Worm (Caenorhabditis elegans) whole organism, L4/young adult: ENCODE results near the gene cdc-14.

ENCODE experiments used
- W03F9.2 ChIP-seq: fragments of 150-350 bp; optimal IDR thresholded peaks from 2 replicates; lab custom pipeline; 2014; ENCODE audit warnings: missing biosample characterization, missing genetic modification characterization
- dao-5 ChIP-seq: sonication (generic microtip); optimal IDR thresholded peaks from 2 replicates; lab custom pipeline; 2016; ENCODE audit warnings: missing genotype, missing genetic modification characterization, moderate library complexity, missing compliant biosample characterization
- him-1 ChIP-seq: sonication (generic microtip); optimal IDR thresholded peaks from 2 replicates; lab custom pipeline; 2016; ENCODE audit warnings: missing genotype, missing genetic modification reagents, missing genetic modification characterization, missing compliant biosample characterization

Gene cdc-14

DNA sequence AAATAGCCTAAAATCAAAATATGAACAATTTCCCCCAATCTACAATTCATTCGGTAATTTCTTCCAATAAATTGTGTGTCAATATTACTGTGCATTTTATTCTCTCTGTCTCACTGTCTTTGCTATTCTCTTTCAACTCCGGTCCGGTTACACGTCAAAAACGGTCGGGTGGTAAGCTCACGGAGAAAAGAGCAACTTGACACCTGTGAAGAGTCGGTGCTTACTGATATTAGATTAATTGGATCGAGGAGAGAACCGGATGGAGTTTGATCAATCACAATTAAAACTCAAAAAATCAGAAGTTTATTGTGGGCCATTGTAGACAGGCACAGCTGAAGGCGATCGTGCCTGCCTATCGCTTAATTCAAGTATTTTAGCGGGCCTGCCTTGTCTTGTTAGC is 18.3 kb downstream of the cdc-14 start:
- TF ChIP-seq him-1 (tag; lab: Kevin White, UChicago) (no peak), W03F9.2 (tag; lab: Kevin White, UChicago) (no peak), dao-5 (no peak)

ce11 chrII:5572082-5572746 is 21.0 kb downstream of the cdc-14 start:
- TF ChIP-seq W03F9.2 (tag; lab: Kevin White, UChicago) = no peak
- no peak for TF ChIP-seq dao-5
- no peak for TF ChIP-seq him-1 (tag; lab: Kevin White, UChicago)

DNA sequence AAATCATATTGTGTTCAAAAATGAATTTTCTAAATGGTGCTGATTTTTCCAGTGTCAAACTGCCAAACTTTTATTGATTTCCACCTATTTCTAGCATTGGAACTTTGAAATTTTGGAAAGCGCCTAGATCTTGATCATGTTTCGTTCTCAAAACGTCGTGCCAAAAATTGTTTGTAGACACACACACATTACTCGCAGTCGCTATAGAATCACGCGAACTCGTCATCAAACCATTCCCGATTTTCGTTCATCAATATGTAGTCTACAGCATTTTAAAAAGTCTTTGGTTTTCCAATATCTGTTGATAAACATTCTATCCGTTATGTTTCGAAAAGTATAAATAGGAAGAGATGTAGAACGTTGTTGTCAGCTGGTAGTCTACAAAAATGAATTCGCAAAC is 23.0 kb downstream of the cdc-14 start, which contains the start of the genes C17C3.1 and C17C3.15:
TSS of gene C17C3.1 (plus strand) at position 301 of the 400 bp plus-strand sequence.
TSS of gene C17C3.15 (plus strand) at position 383 of the 400 bp plus-strand sequence.
- TF ChIP-seq him-1 (tag; lab: Kevin White, UChicago) (no peak), W03F9.2 (tag; lab: Kevin White, UChicago) (no peak), dao-5 (no peak)

- TF ChIP-seq him-1 (tag; lab: Kevin White, UChicago) (no peak), dao-5 (no peak), W03F9.2 (tag; lab: Kevin White, UChicago) (no peak)
Observed at ce11 chrII:5565082-5565623, 28.1 kb downstream of the cdc-14 start.

DNA sequence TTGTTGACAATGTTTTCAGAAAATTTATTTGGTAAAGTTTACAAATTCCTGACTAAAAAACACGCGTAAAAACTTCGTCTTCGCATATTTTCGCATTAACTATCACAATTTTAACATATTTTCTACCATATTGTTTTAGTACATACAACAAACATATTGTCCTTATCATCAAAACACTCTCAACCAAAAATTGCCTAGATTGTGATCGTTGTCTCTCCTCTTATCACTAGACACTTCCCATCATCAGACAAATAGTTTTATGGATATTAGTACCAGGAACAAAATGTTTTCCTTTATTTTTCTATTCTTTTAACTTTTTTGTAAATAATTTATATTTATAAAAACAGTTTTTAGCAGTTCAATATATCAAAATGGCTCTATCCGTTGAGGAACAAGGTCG is 31.8 kb downstream of the cdc-14 start, which contains the start of gene C17C3.3:
TSS of gene C17C3.3 (plus strand) at position 346 of the 400 bp plus-strand sequence.
- TF ChIP-seq dao-5 (no peak), W03F9.2 (tag; lab: Kevin White, UChicago) (no peak), him-1 (tag; lab: Kevin White, UChicago) (no peak)

- no peak for TF ChIP-seq dao-5
- no peak for TF ChIP-seq him-1 (tag; lab: Kevin White, UChicago)
- no peak for TF ChIP-seq W03F9.2 (tag; lab: Kevin White, UChicago)
Observed at ce11 chrII:5557134-5557533, 36.1 kb downstream of the cdc-14 start.

- TF ChIP-seq him-1 (tag; lab: Kevin White, UChicago) (no peak), dao-5 (no peak), W03F9.2 (tag; lab: Kevin White, UChicago) (no peak)
Observed at ce11 chrII:5556431-5556830, 36.8 kb downstream of the cdc-14 start, which contains the start of gene ins-11. ins-11 (plus strand) TSS chrII:5556731.

DNA sequence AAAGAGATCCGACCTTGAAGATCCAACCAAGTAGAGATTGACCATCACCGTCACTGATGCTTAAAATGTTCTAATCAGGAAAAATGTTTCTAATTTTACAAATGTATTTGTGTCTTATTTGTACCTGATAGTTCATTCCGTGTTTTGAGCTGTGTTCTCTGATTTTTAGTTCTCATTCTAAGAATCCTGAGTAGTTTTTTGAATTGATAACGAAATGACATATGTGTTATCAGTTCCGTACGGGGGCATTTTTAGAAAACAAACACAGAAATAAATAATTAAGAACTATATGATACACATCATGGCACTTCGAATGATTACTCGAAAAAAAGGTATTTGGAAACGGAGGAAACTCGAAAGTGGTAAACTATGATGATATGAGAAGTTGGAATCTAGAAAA is 37.7 kb downstream of the cdc-14 start:
- TF ChIP-seq him-1 (tag; lab: Kevin White, UChicago) (no peak), W03F9.2 (tag; lab: Kevin White, UChicago) (no peak), dao-5 (no peak)

DNA sequence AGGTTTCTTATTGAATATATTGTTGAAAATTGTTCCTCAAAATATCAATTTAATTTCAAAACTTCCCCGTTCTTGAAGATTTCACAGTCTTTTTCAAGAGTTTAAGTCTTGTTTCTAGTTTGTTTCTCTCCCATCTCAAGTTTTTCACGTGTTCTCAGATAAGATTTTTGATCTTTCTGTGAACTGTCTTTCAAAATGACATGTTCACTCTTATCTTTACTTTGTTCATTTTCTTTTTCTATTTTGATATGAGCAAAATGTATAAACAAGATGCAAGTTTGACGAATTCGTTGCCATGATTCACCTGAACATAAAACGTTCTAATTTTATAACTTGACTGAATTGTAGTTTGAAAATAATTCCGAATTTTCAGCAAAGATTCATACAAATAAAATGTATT is 38.4 kb downstream of the cdc-14 start:
- no peak for TF ChIP-seq W03F9.2 (tag; lab: Kevin White, UChicago)
- no peak for TF ChIP-seq dao-5
- TF ChIP-seq him-1 (tag; lab: Kevin White, UChicago) = no peak

DNA sequence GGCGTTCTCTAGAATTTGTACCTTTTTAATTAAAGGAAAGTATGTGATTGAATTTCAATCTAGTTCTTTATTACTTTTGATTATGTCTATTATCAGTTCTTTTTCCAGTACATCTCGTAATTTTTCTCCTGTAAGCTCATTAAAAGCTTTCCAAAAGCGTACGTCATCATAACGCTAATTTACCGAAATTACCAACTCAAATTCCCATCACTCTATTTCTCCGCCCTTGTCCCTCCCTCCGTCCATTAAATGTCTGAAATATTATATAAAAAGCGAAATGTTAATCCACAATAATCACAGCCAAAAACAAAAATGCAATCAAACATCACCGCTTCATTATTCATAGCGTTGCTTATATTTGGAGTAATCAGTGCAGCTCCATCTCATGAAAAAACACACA is 38.9 kb downstream of the cdc-14 start, which contains the start of gene ins-12:
TSS of gene ins-12 (plus strand) at position 301 of the 400 bp plus-strand sequence.
- no peak for TF ChIP-seq dao-5
- TF ChIP-seq W03F9.2 (tag; lab: Kevin White, UChicago) = no peak
- no peak for TF ChIP-seq him-1 (tag; lab: Kevin White, UChicago)

ce11 chrII:5553531-5553930 is 39.7 kb downstream of the cdc-14 start:
- TF ChIP-seq W03F9.2 (tag; lab: Kevin White, UChicago) (no peak), dao-5 (no peak), him-1 (tag; lab: Kevin White, UChicago) (no peak)

ce11 chrII:5551517-5551916 is 41.7 kb downstream of the cdc-14 start, which contains the start of gene C17C3.5:
C17C3.5 (plus strand) TSS chrII:5551817.
- no peak for TF ChIP-seq dao-5
- TF ChIP-seq W03F9.2 (tag; lab: Kevin White, UChicago) = no peak
- no peak for TF ChIP-seq him-1 (tag; lab: Kevin White, UChicago)

DNA sequence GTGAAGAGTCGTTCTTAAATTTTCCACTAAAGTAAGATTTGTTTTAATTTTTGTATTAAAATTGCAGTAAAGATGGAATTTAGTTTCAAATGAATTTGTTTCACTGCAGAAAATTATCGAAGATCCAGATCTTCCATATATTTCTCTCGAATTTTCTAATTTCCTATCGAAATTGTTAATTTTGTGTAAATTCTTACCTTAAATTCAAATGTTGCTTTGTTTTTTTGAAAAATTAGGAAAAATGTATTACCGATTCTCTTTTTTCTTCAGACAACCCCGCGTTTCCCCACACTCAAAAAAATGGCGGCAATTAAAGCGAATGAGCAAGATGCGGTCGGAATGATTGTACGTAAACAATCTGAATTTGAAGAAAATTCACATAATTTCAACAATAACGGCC is 43.5 kb downstream of the cdc-14 start, which contains the start of gene C17C3.6:
TSS of gene C17C3.6 (plus strand) at position 301 of the 400 bp plus-strand sequence.
- TF ChIP-seq dao-5 (no peak), W03F9.2 (tag; lab: Kevin White, UChicago) (no peak), him-1 (tag; lab: Kevin White, UChicago) (no peak)

ce11 chrII:5547442-5547894 is 45.8 kb downstream of the cdc-14 start, which contains the start of gene acdh-2:
acdh-2 (minus strand) TSS chrII:5547492.
- no peak for TF ChIP-seq him-1 (tag; lab: Kevin White, UChicago)
- TF ChIP-seq dao-5 = no peak
- TF ChIP-seq W03F9.2 (tag; lab: Kevin White, UChicago) = no peak
